Worm (Caenorhabditis elegans) whole organism, L4 larva: ENCODE data around the gene dkc-1.

ENCODE experiments used
- D1046.2 ChIP-seq: fragments of 200-800 bp; sonication (Bioruptor generic); IDR thresholded peaks from 2 replicates; pipeline ENCODE4 v1.3.6; 2022; ENCODE audit warnings: missing genetic modification characterization, missing compliant biosample characterization
- Y75B8A.6 ChIP-seq: fragments of 200-800 bp; sonication (Bioruptor generic); IDR thresholded peaks from 2 replicates; pipeline ENCODE4 v1.3.6; 2022; ENCODE audit warnings: missing genetic modification reagents, missing genetic modification characterization, missing compliant biosample characterization
- ZK337.2 ChIP-seq: fragments of 200-800 bp; sonication (Bioruptor generic); IDR thresholded peaks from 2 replicates; pipeline ENCODE4 v1.3.6; 2022; ENCODE audit warnings: missing genetic modification reagents, missing genetic modification characterization, missing compliant biosample characterization
- ZK546.5 ChIP-seq, 2 experiments: sonication (generic microtip); optimal IDR thresholded peaks; 2 replicates each; lab custom pipeline; 2017; ENCODE audit warnings: missing biosample characterization in 2 of 2, missing genetic modification characterization in 2 of 2
- aha-1 ChIP-seq: fragments of 150-350 bp; peaks from one replicate; lab custom pipeline; 2014; ENCODE audit warnings: missing biosample characterization, missing genetic modification characterization
- ceh-44 ChIP-seq: fragments of 200-800 bp; sonication (Bioruptor generic); IDR thresholded peaks from 2 replicates; pipeline ENCODE4 v1.3.6; 2022; ENCODE audit warnings: missing genetic modification reagents, missing genetic modification characterization, missing compliant biosample characterization
- ceh-82 ChIP-seq: sonication (generic microtip); optimal IDR thresholded peaks from 2 replicates; lab custom pipeline; 2017; ENCODE audit warnings: missing biosample characterization, missing genetic modification characterization
- cey-2 ChIP-seq: sonication (generic microtip); optimal IDR thresholded peaks from 3 replicates; lab custom pipeline; 2017; ENCODE audit warnings: missing genetic modification characterization, mild to moderate bottlenecking, missing compliant biosample characterization, antibody characterized with exemption, borderline replicate concordance; ENCODE audit not compliant: insufficient read depth
- daf-8 ChIP-seq: fragments of 200-800 bp; sonication (Bioruptor generic); IDR thresholded peaks from 2 replicates; pipeline ENCODE4 v1.3.6; 2022; ENCODE audit warnings: missing genetic modification characterization, missing compliant biosample characterization
- dve-1 ChIP-seq: sonication (generic microtip); optimal IDR thresholded peaks from 2 replicates; lab custom pipeline; 2017; ENCODE audit warnings: antibody characterized with exemption, mild to moderate bottlenecking, missing genetic modification characterization, missing compliant biosample characterization; ENCODE audit not compliant: insufficient read depth
- fkh-10 ChIP-seq: fragments of 150-350 bp; optimal IDR thresholded peaks from 2 replicates; lab custom pipeline; 2014; ENCODE audit warnings: missing biosample characterization, missing genetic modification reagents, missing genetic modification characterization
- hlh-11 ChIP-seq: fragments of 200-800 bp; sonication (Bioruptor generic); optimal IDR thresholded peaks from 2 replicates; lab custom pipeline; 2018; ENCODE audit warnings: mild to moderate bottlenecking, missing genetic modification characterization, missing compliant biosample characterization
- lim-7 ChIP-seq: fragments of 200-800 bp; sonication (Bioruptor generic); IDR thresholded peaks from 2 replicates; pipeline ENCODE4 v1.3.6; 2022; ENCODE audit warnings: missing genetic modification characterization, missing compliant biosample characterization
- lin-15B ChIP-seq: fragments of 150-350 bp; sonication (generic microtip); optimal IDR thresholded peaks from 3 replicates; lab custom pipeline; 2014; ENCODE audit warnings: missing biosample characterization, missing genetic modification characterization
- lin-29 ChIP-seq: fragments of 200-800 bp; sonication (Bioruptor generic); IDR thresholded peaks from 2 replicates; pipeline ENCODE4 v1.3.6; 2022; ENCODE audit warnings: missing genetic modification reagents, missing genetic modification characterization, missing compliant biosample characterization
- lin-38 ChIP-seq: fragments of 200-800 bp; sonication (Bioruptor generic); IDR thresholded peaks from 2 replicates; pipeline ENCODE4 v1.3.6; 2022; ENCODE audit warnings: missing genetic modification reagents, missing genetic modification characterization, missing compliant biosample characterization
- lsy-2 ChIP-seq, 2 experiments: fragments of 150-350 bp in 1 of 2; sonication (generic microtip) in 1 of 2; optimal IDR thresholded peaks; 2 replicates each; lab custom pipeline; 2014 to 2017; ENCODE audit warnings: missing biosample characterization in 2 of 2, missing genetic modification characterization in 2 of 2
- mep-1 ChIP-seq: fragments of 150-350 bp; sonication (generic microtip); optimal IDR thresholded peaks from 3 replicates; lab custom pipeline; 2014; ENCODE audit warnings: missing biosample characterization, missing genetic modification characterization
- mes-2 ChIP-seq: sonication (generic microtip); optimal IDR thresholded peaks from 2 replicates; lab custom pipeline; 2016; ENCODE audit warnings: missing genotype, mild to moderate bottlenecking, missing genetic modification characterization, missing compliant biosample characterization; ENCODE audit not compliant: poor library complexity, severe bottlenecking
- nhr-111 ChIP-seq: fragments of 200-800 bp; sonication (Bioruptor generic); optimal IDR thresholded peaks from 2 replicates; lab custom pipeline; 2018; ENCODE audit warnings: mild to moderate bottlenecking, missing genetic modification characterization, missing compliant biosample characterization
- nhr-28 ChIP-seq: fragments of 150-350 bp; optimal IDR thresholded peaks from 2 replicates; lab custom pipeline; 2014; ENCODE audit warnings: missing biosample characterization, missing genetic modification characterization
- nhr-6 ChIP-seq: fragments of 150-350 bp; optimal IDR thresholded peaks from 2 replicates; lab custom pipeline; 2014; ENCODE audit warnings: missing biosample characterization, missing genetic modification characterization
- rbr-2 ChIP-seq: sonication (generic microtip); optimal IDR thresholded peaks from 2 replicates; lab custom pipeline; 2016; ENCODE audit warnings: missing genotype, missing genetic modification characterization, missing compliant biosample characterization
- snpc-1.2 ChIP-seq: fragments of 200-800 bp; sonication (Bioruptor generic); IDR thresholded peaks from 2 replicates; pipeline ENCODE4 v1.3.6; 2022; ENCODE audit warnings: missing genetic modification reagents, missing genetic modification characterization, missing compliant biosample characterization
- tag-97 ChIP-seq: fragments of 200-800 bp; sonication (Bioruptor generic); IDR thresholded peaks from 2 replicates; pipeline ENCODE4 v1.3.6; 2022; ENCODE audit warnings: missing genetic modification characterization, missing compliant biosample characterization
- unc-130 ChIP-seq: sonication (generic microtip); optimal IDR thresholded peaks from 2 replicates; lab custom pipeline; 2016; ENCODE audit warnings: missing genetic modification reagents, missing genetic modification characterization, missing compliant biosample characterization
- unc-62 ChIP-seq, 3 experiments: fragments of 150-350 bp in 1 of 3; sonication (generic microtip); optimal IDR thresholded peaks in 2 of 3; peaks in 1 of 3; 1 replicate in 1 of 3; 2 replicates in 2 of 3; lab custom pipeline; 2014 to 2017; ENCODE audit warnings: missing biosample characterization in 3 of 3, missing genetic modification characterization in 3 of 3, missing genetic modification reagents in 3 of 3, missing genotype in 1 of 3
- vab-7 ChIP-seq: fragments of 200-800 bp; sonication (Bioruptor generic); IDR thresholded peaks from 2 replicates; pipeline ENCODE4 v1.3.6; 2022; ENCODE audit warnings: missing genetic modification reagents, missing genetic modification characterization, missing compliant biosample characterization
- zfp-2 ChIP-seq: sonication (generic microtip); optimal IDR thresholded peaks from 2 replicates; lab custom pipeline; 2016; ENCODE audit warnings: mild to moderate bottlenecking, missing genetic modification characterization, missing compliant biosample characterization
- zip-2 ChIP-seq: fragments of 150-350 bp; optimal IDR thresholded peaks from 2 replicates; lab custom pipeline; 2014; ENCODE audit warnings: missing biosample characterization, missing genetic modification characterization
- ztf-11 ChIP-seq: fragments of 150-350 bp; optimal IDR thresholded peaks from 2 replicates; lab custom pipeline; 2014; ENCODE audit warnings: missing biosample characterization, missing genetic modification characterization

Gene dkc-1

ce11 chrIII:10733300-10733699 is 14.9 kb upstream of the dkc-1 start (continued):
- TF ChIP-seq snpc-1.2 (GFP tag; lab: Robert Waterston, UW), result peak; percentile 64; the same call in 1 of the 2 replicates
- no peak for TF ChIP-seq ztf-11 (tag; lab: Kevin White, UChicago)
- no peak for TF ChIP-seq ZK546.5 (tag; optimal IDR thresholded peaks at IDR 0.05; lab: Kevin White, UChicago)
- no peak for TF ChIP-seq lim-7 (GFP tag; lab: Robert Waterston, UW)
- TF ChIP-seq unc-130 (GFP tag; lab: Kevin White, UChicago), result no peak
- TF ChIP-seq rbr-2, result no peak

ce11 chrIII:10734511-10735233 is 13.6 kb upstream of the dkc-1 start:
- TF ChIP-seq zfp-2 (tag; lab: Kevin White, UChicago) (no peak), lin-29 (GFP tag; lab: Robert Waterston, UW) (no peak), nhr-28 (tag; lab: Kevin White, UChicago) (peak; percentile 46), Y75B8A.6 (GFP tag; lab: Robert Waterston, UW) (no peak), nhr-111 (GFP tag; lab: Kevin White, UChicago) (no peak), ceh-44 (GFP tag; lab: Robert Waterston, UW) (no peak)

ce11 chrIII:10736322-10736985 is 11.8 kb upstream of the dkc-1 start:
- TF ChIP-seq vab-7 (no peak), lim-7 (GFP tag; lab: Robert Waterston, UW) (no peak), lsy-2 (tag; optimal IDR thresholded peaks at IDR 0.05; lab: Kevin White, UChicago) (peak in 1 of 2 experiments; percentile 8), lin-15B (tag; lab: Kevin White, UChicago) (no peak), nhr-6 (no peak), unc-130 (GFP tag; lab: Kevin White, UChicago) (no peak), unc-62 (GFP tag; optimal IDR thresholded peaks at IDR 0.05 in 1 of 2; lab: Kevin White, UChicago) (peak in 1 of 2 experiments; percentile 38), unc-62 (tag; optimal IDR thresholded peaks at IDR 0.05; lab: Kevin White, UChicago) (no peak), snpc-1.2 (GFP tag; lab: Robert Waterston, UW) (no peak), nhr-111 (GFP tag; lab: Kevin White, UChicago) (no peak), hlh-11 (tag; lab: Kevin White, UChicago) (peak; percentile 19), fkh-10 (GFP tag; lab: Kevin White, UChicago) (no peak), lin-38 (peak; percentile 33; the same call in 1 of the 2 replicates), dve-1 (tag; lab: Kevin White, UChicago) (peak; percentile 27), ceh-82 (tag; lab: Kevin White, UChicago) (no peak), ZK337.2 (GFP tag; lab: Robert Waterston, UW) (no peak), D1046.2 (GFP tag; lab: Robert Waterston, UW) (0 out of 2 replicates have a peak, but pooled peaks have one; percentile 10), cey-2 (tag; lab: Kevin White, UChicago) (no peak), mes-2 (tag; lab: Kevin White, UChicago) (peak; percentile 36), tag-97 (GFP tag; lab: Robert Waterston, UW) (no peak)

- peak; percentile 88 for TF ChIP-seq aha-1
- no peak for TF ChIP-seq mep-1 (tag; lab: Kevin White, UChicago)
- no peak for TF ChIP-seq zip-2 (tag; lab: Kevin White, UChicago)
- TF ChIP-seq daf-8 (GFP tag; lab: Robert Waterston, UW), result no peak
These were observed 10.1 kb upstream of the dkc-1 start for ce11 chrIII:10738081-10738480.
